Fruit fly (Drosophila melanogaster): ENCODE results near the gene Mst57Dc.

The Mst57Dc gene

dm6 chr3R:25811611-25812010 lies 17.9 kb downstream of the Mst57Dc start, which contains the start of the genes Acam and CG17770:
TSS of gene Acam (plus strand) at chr3R:25811911.
TSS of gene CG17770 (plus strand) at chr3R:25811911.
- TF ChIP-seq slou (GFP tag; optimal IDR thresholded peaks at IDR 0.05) (no peak), CG5953 (GFP tag; IDR thresholded peaks at IDR 0.05) (no peak), CG2120 (GFP tag; optimal IDR thresholded peaks at IDR 0.05) (no peak), CrebB (tag; optimal IDR thresholded peaks at IDR 0.05) (no peak)

- TF ChIP-seq ap (GFP tag; IDR thresholded peaks at IDR 0.05) (no peak), CG11247 (GFP tag; IDR thresholded peaks at IDR 0.05) (no peak), CG8290 (GFP tag; optimal IDR thresholded peaks at IDR 0.05) (no peak), CG8290 (tag; optimal IDR thresholded peaks at IDR 0.05) (no peak), lola (GFP tag; optimal IDR thresholded peaks at IDR 0.05) (no peak), CG10565 (GFP tag; optimal IDR thresholded peaks at IDR 0.05) (no peak), ems (GFP tag; optimal IDR thresholded peaks at IDR 0.05) (no peak), CG4820 (GFP tag; optimal IDR thresholded peaks at IDR 0.05) (no peak), fru (optimal IDR thresholded peaks at IDR 0.05) (no peak), jumu (GFP tag; optimal IDR thresholded peaks at IDR 0.05) (no peak), trem (tag; optimal IDR thresholded peaks at IDR 0.05) (no peak), tin (GFP tag; optimal IDR thresholded peaks at IDR 0.05) (no peak), rib (GFP tag; IDR thresholded peaks at IDR 0.05) (no peak), CG2116 (GFP tag; optimal IDR thresholded peaks at IDR 0.05) (no peak)
Observed at dm6 chr3R:25810796-25811195, 18.7 kb downstream of the Mst57Dc start, which contains the start of gene CG5024. TSS of gene CG5024 (plus strand) at chr3R:25811096.

dm6 chr3R:25806145-25806544 lies 23.4 kb downstream of the Mst57Dc start, which contains the start of gene BG642167:
TSS of gene BG642167 (plus strand) at chr3R:25806445.
- TF ChIP-seq CG6683 (GFP tag; optimal IDR thresholded peaks at IDR 0.05), result no peak
- TF ChIP-seq Mrtf (GFP tag; IDR thresholded peaks at IDR 0.05), result no peak
- TF ChIP-seq CG9876 (GFP tag; optimal IDR thresholded peaks at IDR 0.05), result no peak
- no peak for TF ChIP-seq wdn (GFP tag; IDR thresholded peaks at IDR 0.05)
- no peak for TF ChIP-seq CG8281 (tag; optimal IDR thresholded peaks at IDR 0.05)

dm6 chr3R:25791807-25792206 lies 37.7 kb downstream of the Mst57Dc start:
- TF ChIP-seq Ets65A (GFP tag) (peak; percentile 91), Jarid2 (GFP tag; optimal IDR thresholded peaks at IDR 0.05) (no peak), slbo (GFP tag; IDR thresholded peaks at IDR 0.05) (peak; percentile 10; the same call in 1 of the 2 replicates)

dm6 chr3R:25790371-25790770 lies 39.1 kb downstream of the Mst57Dc start, which contains the start of gene CG31093:
TSS of gene CG31093 (minus strand) at chr3R:25790471.
- TF ChIP-seq grn (GFP tag; optimal IDR thresholded peaks at IDR 0.05), result no peak
- no peak for TF ChIP-seq ranshi (GFP tag; IDR thresholded peaks at IDR 0.05)
- no peak for TF ChIP-seq CG11723 (GFP tag; optimal IDR thresholded peaks at IDR 0.05)
- TF ChIP-seq CG5953 (GFP tag; IDR thresholded peaks at IDR 0.05), result no peak
- no peak for TF ChIP-seq CG3407 (GFP tag; optimal IDR thresholded peaks at IDR 0.05)
- no peak for TF ChIP-seq CG8388 (GFP tag; optimal IDR thresholded peaks at IDR 0.05)
- no peak for TF ChIP-seq gcm2 (GFP tag; optimal IDR thresholded peaks at IDR 0.05)
- TF ChIP-seq CG16779 (GFP tag; IDR thresholded peaks at IDR 0.05), result no peak
- no peak for TF ChIP-seq CG6689 (GFP tag; IDR thresholded peaks at IDR 0.05)
- TF ChIP-seq ab (GFP tag; optimal IDR thresholded peaks at IDR 0.05), result no peak
- no peak for TF ChIP-seq CG4360 (GFP tag; IDR thresholded peaks at IDR 0.05)
- TF ChIP-seq CG18764 (GFP tag; optimal IDR thresholded peaks at IDR 0.05), result no peak
- TF ChIP-seq row (GFP tag; IDR thresholded peaks at IDR 0.05), result no peak
- TF ChIP-seq CG2889 (GFP tag; IDR thresholded peaks at IDR 0.05), result no peak
- TF ChIP-seq unpg (GFP tag; optimal IDR thresholded peaks at IDR 0.05), result no peak
- TF ChIP-seq CkIIα-i1 (GFP tag; IDR thresholded peaks at IDR 0.05), result no peak
- TF ChIP-seq Bgb (GFP tag; IDR thresholded peaks at IDR 0.05; ENCODE audit: partially characterized antibody), result no peak
- TF ChIP-seq CG1529 (GFP tag; optimal IDR thresholded peaks at IDR 0.05), result no peak

Measured in whole organism, embryonic.